Worm (Caenorhabditis elegans): ENCODE measurements around the gene Y75B8A.13.
"Not testable (repeated sequence)": the region's sequence is repeated elsewhere in the genome, so short reads cannot be mapped to it uniquely, and the experiment has no call there.

The Y75B8A.13 gene

ce11 chrIII:12178121-12178520 is 37.4 kb downstream of the Y75B8A.13 start:
- TF ChIP-seq ceh-2 (tag; optimal IDR thresholded peaks at IDR 0.05): peak; percentile 53
- TF ChIP-seq nfya-1 (tag; optimal IDR thresholded peaks at IDR 0.05): peak; percentile 44
- no peak for TF ChIP-seq odd-2 (tag; optimal IDR thresholded peaks at IDR 0.05)
- peak; percentile 1 for TF ChIP-seq dmd-4 (tag; optimal IDR thresholded peaks at IDR 0.05; ENCODE audit: borderline replicate concordance)
- peak; percentile 5 for TF ChIP-seq ceh-31 (tag; optimal IDR thresholded peaks at IDR 0.05)
- TF ChIP-seq ceh-34 (tag; optimal IDR thresholded peaks at IDR 0.05): peak; percentile 23
- no peak for TF ChIP-seq pha-2 (tag; optimal IDR thresholded peaks at IDR 0.05)
- peak; percentile 41 for TF ChIP-seq ref-2 (tag; optimal IDR thresholded peaks at IDR 0.05)
- TF ChIP-seq tbx-2 (tag; optimal IDR thresholded peaks at IDR 0.05): peak; percentile 42

- TF ChIP-seq ceh-22, odd-2, pha-4 (tag; optimal IDR thresholded peaks at IDR 0.05): not testable (repeated sequence)
Observed at ce11 chrIII:12177145-12177544, 38.4 kb downstream of the Y75B8A.13 start, which contains the start of gene gly-11. Gene gly-11, minus strand, starts transcription at chrIII:12177245.

- TF ChIP-seq dmd-4 (tag; optimal IDR thresholded peaks at IDR 0.05; ENCODE audit: borderline replicate concordance): no peak
- TF ChIP-seq ceh-2 (tag; optimal IDR thresholded peaks at IDR 0.05): no peak
- no peak for TF ChIP-seq ref-2 (tag; optimal IDR thresholded peaks at IDR 0.05)
- no peak for TF ChIP-seq lin-11 (tag; optimal IDR thresholded peaks at IDR 0.05)
- TF ChIP-seq ceh-34 (tag; optimal IDR thresholded peaks at IDR 0.05): no peak
- no peak for TF ChIP-seq nfya-1 (tag; optimal IDR thresholded peaks at IDR 0.05)
- TF ChIP-seq tbx-7 (tag; optimal IDR thresholded peaks at IDR 0.05): no peak
- no peak for TF ChIP-seq gmeb-2 (tag; optimal IDR thresholded peaks at IDR 0.05)
- no peak for TF ChIP-seq ceh-31 (tag; optimal IDR thresholded peaks at IDR 0.05)
- no peak for TF ChIP-seq npax-4 (tag; optimal IDR thresholded peaks at IDR 0.05)
- no peak for TF ChIP-seq hlh-30 (tag; optimal IDR thresholded peaks at IDR 0.05; ENCODE audit: insufficient read depth)
- TF ChIP-seq T23F11.4 (GFP tag; optimal IDR thresholded peaks at IDR 0.05): no peak
- TF ChIP-seq hlh-13 (GFP tag; optimal IDR thresholded peaks at IDR 0.05): no peak
- TF ChIP-seq pax-1 (tag; optimal IDR thresholded peaks at IDR 0.05): no peak
Observed at ce11 chrIII:12167030-12167429, 48.5 kb downstream of the Y75B8A.13 start.

- no peak for TF ChIP-seq sox-2 (GFP tag; IDR thresholded peaks at IDR 0.05)
- TF ChIP-seq hlh-6 (tag; optimal IDR thresholded peaks at IDR 0.05): peak; percentile 30
- no peak for TF ChIP-seq madf-2 (tag; optimal IDR thresholded peaks at IDR 0.05)
- TF ChIP-seq lim-6 (tag; optimal IDR thresholded peaks at IDR 0.05): no peak
- TF ChIP-seq hlh-8 (tag; optimal IDR thresholded peaks at IDR 0.05): no peak
- TF ChIP-seq ceh-18 (tag; optimal IDR thresholded peaks at IDR 0.05): no peak
- no peak for TF ChIP-seq eyg-1 (tag; optimal IDR thresholded peaks at IDR 0.05)
- no peak for TF ChIP-seq ceh-48 (tag; optimal IDR thresholded peaks at IDR 0.05)
Observed at ce11 chrIII:12165305-12165704, 50.2 kb downstream of the Y75B8A.13 start.

- no peak for TF ChIP-seq zip-5 (tag; optimal IDR thresholded peaks at IDR 0.05)
- peak; percentile 63 for TF ChIP-seq nfya-1 (tag; optimal IDR thresholded peaks at IDR 0.05)
Observed at ce11 chrIII:12164414-12164813, 51.1 kb downstream of the Y75B8A.13 start.

- TF ChIP-seq mec-3 (tag; optimal IDR thresholded peaks at IDR 0.05; ENCODE audit: borderline replicate concordance) (no peak), nfya-1 (tag; optimal IDR thresholded peaks at IDR 0.05) (peak; percentile 78)
Observed at ce11 chrIII:12160929-12161328, 54.6 kb downstream of the Y75B8A.13 start.

- TF ChIP-seq hlh-30 (tag; optimal IDR thresholded peaks at IDR 0.05; ENCODE audit: insufficient read depth): no peak
- TF ChIP-seq rnt-1 (tag; optimal IDR thresholded peaks at IDR 0.05): no peak
- TF ChIP-seq ceh-6 (GFP tag; optimal IDR thresholded peaks at IDR 0.05): no peak
- no peak for TF ChIP-seq ama-1 (optimal IDR thresholded peaks at IDR 0.05)
- TF ChIP-seq Y22D7AL.16 (tag; optimal IDR thresholded peaks at IDR 0.05): no peak
- TF ChIP-seq nhr-232 (tag; optimal IDR thresholded peaks at IDR 0.05): no peak
- TF ChIP-seq lin-11 (tag; optimal IDR thresholded peaks at IDR 0.05): no peak
- TF ChIP-seq ets-4 (tag; optimal IDR thresholded peaks at IDR 0.05): no peak
- no peak for TF ChIP-seq elt-2 (tag; optimal IDR thresholded peaks at IDR 0.05)
- TF ChIP-seq ceh-31 (tag; optimal IDR thresholded peaks at IDR 0.05): no peak
- TF ChIP-seq K09A11.1 (tag; optimal IDR thresholded peaks at IDR 0.05; ENCODE audit: insufficient read depth): no peak
- no peak for TF ChIP-seq ceh-30 (tag; optimal IDR thresholded peaks at IDR 0.05)
- no peak for TF ChIP-seq hlh-8 (tag; optimal IDR thresholded peaks at IDR 0.05)
Observed at ce11 chrIII:12160458-12160857, 55.0 kb downstream of the Y75B8A.13 start, which contains the start of gene Y75B8A.8. Gene Y75B8A.8, plus strand, starts transcription at chrIII:12160758.
